Worm (Caenorhabditis elegans): ENCODE data around the gene F42C5.5.

F42C5.5 gene

ce11 chrIV:7285839-7286238, 8.2 kb downstream of the F42C5.5 start, which contains the start of gene C06E4.8:
Gene C06E4.8 (minus strand): TSS chrIV:7285875.
- TF ChIP-seq crh-2 (tag; optimal IDR thresholded peaks at IDR 0.05) (no peak), fos-1 (tag; optimal IDR thresholded peaks at IDR 0.05) (peak; percentile 66)

- TF ChIP-seq elt-3 (tag; optimal IDR thresholded peaks at IDR 0.05) (no peak), mbf-1 (tag; optimal IDR thresholded peaks at IDR 0.05) (no peak), unc-39 (tag; optimal IDR thresholded peaks at IDR 0.05) (no peak), sma-9 (GFP tag; optimal IDR thresholded peaks at IDR 0.05) (no peak), sma-9 (tag; optimal IDR thresholded peaks at IDR 0.05) (no peak), elt-1 (tag; optimal IDR thresholded peaks at IDR 0.05) (no peak), ceh-82 (tag; optimal IDR thresholded peaks at IDR 0.05) (no peak), nhr-237 (tag; optimal IDR thresholded peaks at IDR 0.05) (no peak), sma-3 (GFP tag; optimal IDR thresholded peaks at IDR 0.05) (no peak), nhr-10 (tag; optimal IDR thresholded peaks at IDR 0.05) (no peak), nhr-12 (tag; optimal IDR thresholded peaks at IDR 0.05) (no peak), nhr-25 (tag; optimal IDR thresholded peaks at IDR 0.05) (no peak), nhr-11 (tag; optimal IDR thresholded peaks at IDR 0.05) (no peak), nhr-21 (tag; optimal IDR thresholded peaks at IDR 0.05) (no peak), mab-5 (tag; optimal IDR thresholded peaks at IDR 0.05) (no peak), Y55F3AM.14 (GFP tag; optimal IDR thresholded peaks at IDR 0.05) (no peak), lin-39 (tag; optimal IDR thresholded peaks at IDR 0.05) (no peak), peb-1 (tag; optimal IDR thresholded peaks at IDR 0.05) (no peak), gmeb-1 (tag; optimal IDR thresholded peaks at IDR 0.05) (no peak), ztf-11 (tag; optimal IDR thresholded peaks at IDR 0.05) (no peak), ZK546.5 (tag; optimal IDR thresholded peaks at IDR 0.05) (no peak)
These were observed 11.1 kb downstream of the F42C5.5 start, which contains the start of gene C06E4.1 for ce11 chrIV:7282957-7283356. Gene C06E4.1 (plus strand): TSS chrIV:7283257.

- TF ChIP-seq C34F6.9 (tag; optimal IDR thresholded peaks at IDR 0.05), result no peak
- TF ChIP-seq sma-3 (GFP tag; optimal IDR thresholded peaks at IDR 0.05), result no peak
- no peak for TF ChIP-seq unc-55 (GFP tag; optimal IDR thresholded peaks at IDR 0.05)
- TF ChIP-seq gmeb-1 (tag; optimal IDR thresholded peaks at IDR 0.05), result no peak
- TF ChIP-seq elt-1 (tag; optimal IDR thresholded peaks at IDR 0.05), result no peak
- no peak for TF ChIP-seq snpc-4 (tag; optimal IDR thresholded peaks at IDR 0.05)
- no peak for TF ChIP-seq lin-13 (GFP tag; optimal IDR thresholded peaks at IDR 0.05)
- TF ChIP-seq F13H6.1 (tag; optimal IDR thresholded peaks at IDR 0.05), result no peak
- no peak for TF ChIP-seq Y55F3AM.14 (GFP tag; optimal IDR thresholded peaks at IDR 0.05)
- TF ChIP-seq dmd-4 (tag; optimal IDR thresholded peaks at IDR 0.05), result no peak
- TF ChIP-seq zag-1 (tag; optimal IDR thresholded peaks at IDR 0.05), result no peak
- no peak for TF ChIP-seq R02D3.7 (tag; optimal IDR thresholded peaks at IDR 0.05)
- TF ChIP-seq lin-39 (tag; optimal IDR thresholded peaks at IDR 0.05), result no peak
- TF ChIP-seq peb-1 (tag; optimal IDR thresholded peaks at IDR 0.05), result no peak
- TF ChIP-seq ceh-82 (tag; optimal IDR thresholded peaks at IDR 0.05), result no peak
- no peak for TF ChIP-seq mbf-1 (tag; optimal IDR thresholded peaks at IDR 0.05)
- no peak for TF ChIP-seq fos-1 (tag; optimal IDR thresholded peaks at IDR 0.05)
- no peak for TF ChIP-seq ztf-1 (GFP tag; conservative IDR thresholded peaks at IDR 0.05)
These were observed 17.4 kb downstream of the F42C5.5 start, which contains the start of gene C06E4.2 for ce11 chrIV:7276661-7277060. Gene C06E4.2 (plus strand): TSS chrIV:7276961.

ce11 chrIV:7274969-7275548, 19.0 kb downstream of the F42C5.5 start:
- TF ChIP-seq sma-3 (GFP tag; optimal IDR thresholded peaks at IDR 0.05) (no peak), sma-9 (GFP tag; optimal IDR thresholded peaks at IDR 0.05) (no peak), sma-9 (tag; optimal IDR thresholded peaks at IDR 0.05) (no peak), nhr-129 (tag; optimal IDR thresholded peaks at IDR 0.05) (peak; percentile 39), nhr-25 (tag; optimal IDR thresholded peaks at IDR 0.05) (no peak), fos-1 (tag; optimal IDR thresholded peaks at IDR 0.05) (peak; percentile 21)

- no peak for TF ChIP-seq blmp-1 (tag; optimal IDR thresholded peaks at IDR 0.05; ENCODE audit: insufficient read depth)
- TF ChIP-seq nhr-11 (tag; optimal IDR thresholded peaks at IDR 0.05), result no peak
- no peak for TF ChIP-seq R02D3.7 (tag; optimal IDR thresholded peaks at IDR 0.05)
- no peak for TF ChIP-seq nhr-12 (tag; optimal IDR thresholded peaks at IDR 0.05)
- no peak for TF ChIP-seq ztf-11 (tag; optimal IDR thresholded peaks at IDR 0.05)
- TF ChIP-seq unc-62 (GFP tag; optimal IDR thresholded peaks at IDR 0.05), result no peak
- TF ChIP-seq F13H6.1 (tag; optimal IDR thresholded peaks at IDR 0.05), result no peak
- no peak for TF ChIP-seq lin-13 (GFP tag; optimal IDR thresholded peaks at IDR 0.05)
- TF ChIP-seq unc-39 (tag; optimal IDR thresholded peaks at IDR 0.05), result no peak
- no peak for TF ChIP-seq egl-27 (tag; optimal IDR thresholded peaks at IDR 0.05)
- TF ChIP-seq ztf-1 (GFP tag; conservative IDR thresholded peaks at IDR 0.05), result no peak
- no peak for TF ChIP-seq sma-3 (GFP tag; optimal IDR thresholded peaks at IDR 0.05)
- no peak for TF ChIP-seq nhr-10 (tag; optimal IDR thresholded peaks at IDR 0.05)
- TF ChIP-seq ZK546.5 (tag; optimal IDR thresholded peaks at IDR 0.05), result no peak
- TF ChIP-seq ceh-82 (tag; optimal IDR thresholded peaks at IDR 0.05), result no peak
- no peak for TF ChIP-seq snpc-4 (tag; optimal IDR thresholded peaks at IDR 0.05)
- no peak for TF ChIP-seq ztf-4 (tag; optimal IDR thresholded peaks at IDR 0.05)
- no peak for TF ChIP-seq C34F6.9 (tag; optimal IDR thresholded peaks at IDR 0.05)
- no peak for TF ChIP-seq elt-1 (tag; optimal IDR thresholded peaks at IDR 0.05)
- TF ChIP-seq elt-3 (tag; optimal IDR thresholded peaks at IDR 0.05), result no peak
These were observed 30.9 kb downstream of the F42C5.5 start, which contains the start of gene glb-2 for ce11 chrIV:7263137-7263536. Gene glb-2 (minus strand): TSS chrIV:7263237.
